Worm (Caenorhabditis elegans) whole organism, early embryonic: ENCODE data around the gene C07G3.15.

Source experiments
- B0310.2 ChIP-seq: sonication (generic microtip); optimal IDR thresholded peaks from 2 replicates; lab custom pipeline; 2016; ENCODE audit warnings: mild to moderate bottlenecking, missing genetic modification characterization, missing compliant biosample characterization
- F13C5.2 ChIP-seq: sonication (generic microtip); optimal IDR thresholded peaks from 2 replicates; lab custom pipeline; 2017; ENCODE audit warnings: mild to moderate bottlenecking, missing genetic modification characterization, inconsistent platforms, missing compliant biosample characterization
- ama-1 ChIP-seq: fragments of 150-350 bp; optimal IDR thresholded peaks from 2 replicates; lab custom pipeline; 2014
- ceh-36 ChIP-seq: sonication (generic microtip); optimal IDR thresholded peaks from 2 replicates; lab custom pipeline; 2016; ENCODE audit warnings: missing genetic modification characterization, inconsistent platforms, missing compliant biosample characterization
- flt-1 ChIP-seq: fragments of 200-800 bp; sonication (Bioruptor generic); IDR thresholded peaks from 2 replicates; pipeline ENCODE4 v1.3.6; 2022; ENCODE audit warnings: missing genetic modification characterization, missing compliant biosample characterization
- hnd-1 ChIP-seq: sonication (generic microtip); optimal IDR thresholded peaks from 2 replicates; lab custom pipeline; 2016; ENCODE audit warnings: missing genetic modification characterization, missing compliant biosample characterization
- tbx-11 ChIP-seq: fragments of 200-800 bp; sonication (Bioruptor generic); IDR thresholded peaks from 2 replicates; pipeline ENCODE4 v1.3.6; 2022; ENCODE audit warnings: missing genetic modification characterization, missing compliant biosample characterization

- no peak for TF ChIP-seq flt-1
- TF ChIP-seq ceh-36 (tag; lab: Kevin White, UChicago): no peak
- no peak for TF ChIP-seq hnd-1
- TF ChIP-seq tbx-11 (GFP tag; lab: Robert Waterston, UW): no peak
- TF ChIP-seq B0310.2 (tag; lab: Kevin White, UChicago): no peak
- no peak for TF ChIP-seq F13C5.2
- no peak for TF ChIP-seq ama-1 (lab: Kevin White, UChicago)
Observed at ce11 chrV:3468436-3468835, 28.3 kb downstream of the C07G3.15 start, which contains the start of gene gst-33.
